Worm (Caenorhabditis elegans) whole organism, young adult: ENCODE results near the gene srh-229.

Experiments used
- C06A6.2 ChIP-seq: fragments of 200-800 bp; sonication (Bioruptor generic); conservative IDR thresholded peaks from 2 replicates; pipeline ENCODE4 v1.3.6; 2022; ENCODE audit warnings: missing genetic modification characterization, missing compliant biosample characterization
- F23B12.7 ChIP-seq: sonication (generic microtip); optimal IDR thresholded peaks from 2 replicates; lab custom pipeline; 2017; ENCODE audit warnings: missing genetic modification characterization, mild to moderate bottlenecking, missing compliant biosample characterization, antibody characterized with exemption, moderate library complexity; ENCODE audit not compliant: insufficient read depth
- F37B4.10 ChIP-seq: fragments of 200-800 bp; sonication (Bioruptor generic); IDR thresholded peaks from 2 replicates; pipeline ENCODE4 v1.3.6; 2022; ENCODE audit warnings: missing genetic modification characterization, missing compliant biosample characterization
- F39B2.1 ChIP-seq: fragments of 200-800 bp; sonication (Bioruptor generic); IDR thresholded peaks from 2 replicates; pipeline ENCODE4 v1.3.6; 2022; ENCODE audit warnings: missing genetic modification reagents, missing genetic modification characterization, missing compliant biosample characterization
- F49E8.2 ChIP-seq: sonication (generic microtip); optimal IDR thresholded peaks from 3 replicates; lab custom pipeline; 2017; ENCODE audit warnings: missing genetic modification characterization, mild to moderate bottlenecking, missing compliant biosample characterization, antibody characterized with exemption, moderate library complexity; ENCODE audit not compliant: insufficient read depth
- F55B11.4 ChIP-seq: sonication (generic microtip); optimal IDR thresholded peaks from 2 replicates; lab custom pipeline; 2016; ENCODE audit warnings: missing compliant biosample characterization, missing genetic modification characterization, borderline replicate concordance; ENCODE audit not compliant: insufficient read depth
- F57A8.1 ChIP-seq: fragments of 200-800 bp; sonication (Bioruptor generic); optimal IDR thresholded peaks from 2 replicates; lab custom pipeline; 2018; ENCODE audit warnings: mild to moderate bottlenecking, missing genetic modification characterization, moderate library complexity, missing compliant biosample characterization
- Y95B8A.8 ChIP-seq: fragments of 200-800 bp; sonication (Bioruptor generic); IDR thresholded peaks from 2 replicates; pipeline ENCODE4 v1.3.6; 2022; ENCODE audit warnings: missing genetic modification reagents, missing genetic modification characterization, missing compliant biosample characterization
- akir-1 ChIP-seq: fragments of 200-800 bp; sonication (Bioruptor generic); optimal IDR thresholded peaks from 2 replicates; lab custom pipeline; 2018; ENCODE audit warnings: mild to moderate bottlenecking, missing genetic modification characterization, moderate library complexity, missing compliant biosample characterization
- attf-3 ChIP-seq: fragments of 200-800 bp; sonication (Bioruptor generic); conservative IDR thresholded peaks from 2 replicates; pipeline ENCODE4 v1.3.6; 2022; ENCODE audit warnings: missing genetic modification reagents, missing genetic modification characterization, missing compliant biosample characterization
- cebp-2 ChIP-seq: fragments of 200-800 bp; sonication (Bioruptor generic); IDR thresholded peaks from 2 replicates; pipeline ENCODE4 v1.3.6; 2022; ENCODE audit warnings: missing genetic modification characterization, missing compliant biosample characterization
- ceh-100 ChIP-seq: fragments of 200-800 bp; sonication (Bioruptor generic); IDR thresholded peaks from 2 replicates; pipeline ENCODE4 v1.3.6; 2022; ENCODE audit warnings: missing genetic modification reagents, missing genetic modification characterization, missing compliant biosample characterization
- ceh-27 ChIP-seq: fragments of 200-800 bp; sonication (Bioruptor generic); optimal IDR thresholded peaks from 2 replicates; lab custom pipeline; 2018; ENCODE audit warnings: mild to moderate bottlenecking, missing genetic modification characterization, moderate library complexity, missing compliant biosample characterization
- ceh-91 ChIP-seq: fragments of 200-800 bp; sonication (Bioruptor generic); IDR thresholded peaks from 2 replicates; pipeline ENCODE4 v1.3.6; 2022; ENCODE audit warnings: missing genetic modification reagents, missing genetic modification characterization, missing compliant biosample characterization
- die-1 ChIP-seq: sonication (generic microtip); optimal IDR thresholded peaks from 2 replicates; lab custom pipeline; 2016; ENCODE audit warnings: missing genotype, mild to moderate bottlenecking, missing genetic modification characterization, missing compliant biosample characterization
- dpff-1 ChIP-seq: sonication (generic microtip); optimal IDR thresholded peaks from 2 replicates; lab custom pipeline; 2017; ENCODE audit warnings: mild to moderate bottlenecking, missing genetic modification characterization, missing compliant biosample characterization
- efl-1 ChIP-seq: fragments of 150-350 bp; optimal IDR thresholded peaks from 2 replicates; lab custom pipeline; 2014; ENCODE audit warnings: missing biosample characterization, missing genetic modification reagents, missing genetic modification characterization
- egl-44 ChIP-seq: fragments of 200-800 bp; sonication (Bioruptor generic); IDR thresholded peaks from 2 replicates; pipeline ENCODE4 v1.3.6; 2022; ENCODE audit warnings: missing genetic modification reagents, missing genetic modification characterization, missing compliant biosample characterization
- ets-4 ChIP-seq: fragments of 200-800 bp; sonication (Bioruptor generic); optimal IDR thresholded peaks from 2 replicates; lab custom pipeline; 2018; ENCODE audit warnings: mild to moderate bottlenecking, missing genetic modification characterization, missing compliant biosample characterization
- hmg-20 ChIP-seq: fragments of 200-800 bp; sonication (Bioruptor generic); IDR thresholded peaks from 2 replicates; pipeline ENCODE4 v1.3.6; 2022; ENCODE audit warnings: missing genetic modification reagents, missing genetic modification characterization, missing compliant biosample characterization
- lag-1 ChIP-seq: fragments of 200-800 bp; sonication (Bioruptor generic); IDR thresholded peaks from 2 replicates; pipeline ENCODE4 v1.3.6; 2022; ENCODE audit warnings: missing genetic modification reagents, missing genetic modification characterization, missing compliant biosample characterization
- lin-26 ChIP-seq: fragments of 200-800 bp; sonication (Bioruptor generic); IDR thresholded peaks from 2 replicates; pipeline ENCODE4 v1.3.6; 2022; ENCODE audit warnings: missing genetic modification reagents, missing genetic modification characterization, missing compliant biosample characterization
- lin-40 ChIP-seq: sonication (generic microtip); optimal IDR thresholded peaks from 2 replicates; lab custom pipeline; 2016; ENCODE audit warnings: missing genetic modification characterization, mild to moderate bottlenecking, missing compliant biosample characterization, missing genotype, missing genetic modification reagents
- lir-1 ChIP-seq: fragments of 200-800 bp; sonication (Bioruptor generic); conservative IDR thresholded peaks from 2 replicates; pipeline ENCODE4 v1.3.6; 2022; ENCODE audit warnings: missing genetic modification reagents, missing genetic modification characterization, missing compliant biosample characterization
- lsl-1 ChIP-seq: fragments of 200-800 bp; sonication (Bioruptor generic); optimal IDR thresholded peaks from 2 replicates; lab custom pipeline; 2018; ENCODE audit warnings: mild to moderate bottlenecking, missing genetic modification characterization, moderate library complexity, missing compliant biosample characterization
- lsy-27 ChIP-seq: sonication (generic microtip); optimal IDR thresholded peaks from 2 replicates; lab custom pipeline; 2017; ENCODE audit warnings: missing genetic modification characterization, mild to moderate bottlenecking, missing compliant biosample characterization, antibody characterized with exemption, missing genotype, borderline replicate concordance; ENCODE audit not compliant: insufficient read depth
- madf-6 ChIP-seq: fragments of 200-800 bp; sonication (Bioruptor generic); IDR thresholded peaks from 2 replicates; pipeline ENCODE4 v1.3.6; 2022; ENCODE audit warnings: missing genetic modification reagents, missing genetic modification characterization, missing compliant biosample characterization
- mcd-1 ChIP-seq: fragments of 200-800 bp; sonication (Bioruptor generic); IDR thresholded peaks from 2 replicates; pipeline ENCODE4 v1.3.6; 2022; ENCODE audit warnings: missing genetic modification reagents, missing genetic modification characterization, missing compliant biosample characterization
- mel-28 ChIP-seq: sonication (generic microtip); optimal IDR thresholded peaks from 2 replicates; lab custom pipeline; 2016; ENCODE audit warnings: borderline replicate concordance, mild to moderate bottlenecking, missing genetic modification characterization, missing compliant biosample characterization
- mes-4 ChIP-seq: sonication (generic microtip); optimal IDR thresholded peaks from 2 replicates; lab custom pipeline; 2016; ENCODE audit warnings: missing genotype, missing genetic modification characterization, missing compliant biosample characterization
- nfya-1 ChIP-seq: sonication (generic microtip); optimal IDR thresholded peaks from 2 replicates; lab custom pipeline; 2017; ENCODE audit warnings: antibody characterized with exemption, missing compliant biosample characterization, missing genetic modification characterization, borderline replicate concordance; ENCODE audit not compliant: insufficient read depth
- nfya-2 ChIP-seq: fragments of 200-800 bp; sonication (Bioruptor generic); IDR thresholded peaks from 2 replicates; pipeline ENCODE4 v1.3.6; 2022; ENCODE audit warnings: missing genetic modification reagents, missing genetic modification characterization, missing compliant biosample characterization
- nfyb-1 ChIP-seq: fragments of 200-800 bp; sonication (Bioruptor generic); IDR thresholded peaks from 2 replicates; pipeline ENCODE4 v1.3.6; 2022; ENCODE audit warnings: missing genetic modification reagents, missing genetic modification characterization, missing compliant biosample characterization
- nhr-80 ChIP-seq: sonication (generic microtip); optimal IDR thresholded peaks from 2 replicates; lab custom pipeline; 2016; ENCODE audit warnings: missing genetic modification characterization, missing compliant biosample characterization
- repo-1 ChIP-seq: sonication (generic microtip); optimal IDR thresholded peaks from 2 replicates; lab custom pipeline; 2017; ENCODE audit warnings: mild to moderate bottlenecking, missing genetic modification characterization, missing compliant biosample characterization
- tbp1 ChIP-seq: fragments of 200-800 bp; sonication (Bioruptor generic); optimal IDR thresholded peaks from 2 replicates; lab custom pipeline; 2018; ENCODE audit warnings: mild to moderate bottlenecking, missing genetic modification characterization, missing compliant biosample characterization
- tbx-9 ChIP-seq: sonication (generic microtip); optimal IDR thresholded peaks from 2 replicates; lab custom pipeline; 2016; ENCODE audit warnings: borderline replicate concordance, missing genetic modification characterization, inconsistent platforms, missing compliant biosample characterization
- unc-130 ChIP-seq: sonication (generic microtip); optimal IDR thresholded peaks from 2 replicates; lab custom pipeline; 2016; ENCODE audit warnings: missing genetic modification reagents, missing genetic modification characterization, missing compliant biosample characterization
- unc-62 ChIP-seq: fragments of 150-350 bp; optimal IDR thresholded peaks from 2 replicates; lab custom pipeline; 2014; ENCODE audit warnings: missing biosample characterization, missing genetic modification reagents, missing genetic modification characterization
- zim-3 ChIP-seq: sonication (generic microtip); optimal IDR thresholded peaks from 2 replicates; lab custom pipeline; 2017; ENCODE audit warnings: mild to moderate bottlenecking, missing genetic modification characterization, moderate library complexity, missing compliant biosample characterization
- ztf-25 ChIP-seq: fragments of 200-800 bp; sonication (Bioruptor generic); IDR thresholded peaks from 2 replicates; pipeline ENCODE4 v1.3.6; 2022; ENCODE audit warnings: missing genetic modification reagents, missing genetic modification characterization, missing compliant biosample characterization
- ztf-26 ChIP-seq: sonication (generic microtip); optimal IDR thresholded peaks from 2 replicates; lab custom pipeline; 2017; ENCODE audit warnings: missing genetic modification characterization, missing compliant biosample characterization
- ztf-3 ChIP-seq: fragments of 200-800 bp; sonication (Bioruptor generic); optimal IDR thresholded peaks from 2 replicates; lab custom pipeline; 2018; ENCODE audit warnings: mild to moderate bottlenecking, missing genetic modification characterization, missing compliant biosample characterization

srh-229 gene

ce11 chrV:7504271-7504670, at the start of gene srh-229:
Gene srh-229 (minus strand): TSS chrV:7504371.
- TF ChIP-seq zim-3 (no peak), hmg-20 (GFP tag; lab: Robert Waterston, UW) (no peak), lag-1 (GFP tag; lab: Robert Waterston, UW) (no peak), nfya-2 (GFP tag; lab: Robert Waterston, UW) (no peak), lin-40 (tag; lab: Kevin White, UChicago) (no peak), lsy-27 (tag; lab: Kevin White, UChicago) (no peak), efl-1 (GFP tag; lab: Kevin White, UChicago) (no peak), F55B11.4 (tag; lab: Kevin White, UChicago) (no peak), tbp1 (GFP tag; lab: Kevin White, UChicago) (no peak), nfyb-1 (GFP tag; lab: Robert Waterston, UW) (no peak), ceh-27 (GFP tag; lab: Kevin White, UChicago) (no peak), repo-1 (tag; lab: Kevin White, UChicago) (no peak), F57A8.1 (no peak), ets-4 (no peak), ceh-91 (no peak), ztf-25 (GFP tag; lab: Robert Waterston, UW) (no peak)

ce11 chrV:7553873-7554362, 49.7 kb upstream of the srh-229 start, which contains the start of gene ttr-10:
Gene ttr-10 (minus strand): TSS chrV:7553923.
- TF ChIP-seq F37B4.10: no peak
- TF ChIP-seq mes-4 (tag; lab: Kevin White, UChicago): no peak
- no peak for TF ChIP-seq efl-1 (GFP tag; lab: Kevin White, UChicago)
- TF ChIP-seq ztf-26 (tag; lab: Kevin White, UChicago): no peak
- TF ChIP-seq egl-44 (GFP tag; lab: Robert Waterston, UW): no peak
- no peak for TF ChIP-seq attf-3
- TF ChIP-seq F23B12.7 (tag; lab: Kevin White, UChicago): no peak
- TF ChIP-seq die-1 (tag; lab: Kevin White, UChicago): no peak
- no peak for TF ChIP-seq zim-3
- TF ChIP-seq ets-4: no peak
- TF ChIP-seq unc-130 (GFP tag; lab: Kevin White, UChicago): no peak
- no peak for TF ChIP-seq Y95B8A.8
- no peak for TF ChIP-seq cebp-2
- TF ChIP-seq nhr-80 (tag; lab: Kevin White, UChicago): no peak
- no peak for TF ChIP-seq unc-62
- no peak for TF ChIP-seq nfya-1 (tag; lab: Kevin White, UChicago)
- no peak for TF ChIP-seq ceh-100 (GFP tag; lab: Robert Waterston, UW)
- TF ChIP-seq ztf-3 (GFP tag; lab: Kevin White, UChicago): no peak
- no peak for TF ChIP-seq mcd-1 (GFP tag; lab: Robert Waterston, UW)

- TF ChIP-seq lin-40 (tag; lab: Kevin White, UChicago) (no peak), repo-1 (tag; lab: Kevin White, UChicago) (no peak), mel-28 (no peak), ztf-3 (GFP tag; lab: Kevin White, UChicago) (no peak), lir-1 (GFP tag; lab: Robert Waterston, UW) (no peak), lin-26 (GFP tag; lab: Robert Waterston, UW) (no peak), lsl-1 (GFP tag; lab: Kevin White, UChicago) (no peak), C06A6.2 (GFP tag; lab: Robert Waterston, UW) (no peak), F39B2.1 (GFP tag; lab: Robert Waterston, UW) (no peak), dpff-1 (tag; lab: Kevin White, UChicago) (no peak), tbx-9 (tag; lab: Kevin White, UChicago) (no peak), madf-6 (GFP tag; lab: Robert Waterston, UW) (no peak), akir-1 (GFP tag; lab: Kevin White, UChicago) (no peak), F49E8.2 (no peak)
These were observed 47.6 kb upstream of the srh-229 start, which contains the start of gene F19F10.3 for ce11 chrV:7551821-7552220. Gene F19F10.3 (plus strand): TSS chrV:7552121.
